Fruit fly (Drosophila melanogaster): ENCODE results near the gene Ucp4C.

The Ucp4C gene

DNA sequence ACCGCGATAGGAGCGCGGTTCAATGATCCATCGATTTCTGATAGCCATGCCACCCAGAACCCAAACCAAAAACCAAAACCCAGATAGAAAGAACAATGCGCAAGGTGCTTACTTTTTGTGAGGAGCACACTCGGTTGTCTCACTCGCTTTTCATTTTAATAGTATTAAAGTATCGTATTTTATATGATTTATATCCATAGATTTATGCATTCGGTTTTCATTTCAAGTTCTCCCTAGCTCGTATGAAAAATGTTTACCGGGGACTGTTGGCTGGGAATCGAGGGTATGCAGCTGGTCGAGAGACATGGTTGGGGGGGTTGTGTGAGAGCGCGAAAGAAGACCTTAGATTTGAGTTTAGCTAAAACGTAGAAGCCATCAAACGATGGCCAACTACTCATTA lies 3.6 kb downstream of the Ucp4C start (continued):
- peak; percentile 52; the same call in 1 of the 2 replicates for TF ChIP-seq sisA (GFP tag; IDR thresholded peaks at IDR 0.05)
- peak; percentile 14 for TF ChIP-seq ewg (GFP tag; optimal IDR thresholded peaks at IDR 0.05)
- TF ChIP-seq gem (tag; optimal IDR thresholded peaks at IDR 0.05), result peak; percentile 59
- TF ChIP-seq az2 (GFP tag; optimal IDR thresholded peaks at IDR 0.05), result peak; percentile 16
- no peak for TF ChIP-seq hth (optimal IDR thresholded peaks at IDR 0.05)
- TF ChIP-seq CG2712 (tag; optimal IDR thresholded peaks at IDR 0.05), result peak; percentile 15
- TF ChIP-seq CG4730 (GFP tag; IDR thresholded peaks at IDR 0.05), result 0 out of 2 replicates have a peak, but pooled peaks have one; percentile 10
- no peak for TF ChIP-seq dan (GFP tag; IDR thresholded peaks at IDR 0.05)
- TF ChIP-seq Fer3 (tag; optimal IDR thresholded peaks at IDR 0.05), result peak; percentile 41
- no peak for TF ChIP-seq Max (GFP tag; optimal IDR thresholded peaks at IDR 0.05)
- no peak for TF ChIP-seq tup (GFP tag; optimal IDR thresholded peaks at IDR 0.05)
- TF ChIP-seq CG11504 (tag; optimal IDR thresholded peaks at IDR 0.05), result peak; percentile 43
- TF ChIP-seq CG13624 (GFP tag; optimal IDR thresholded peaks at IDR 0.05), result peak; percentile 8
- peak; percentile 29 for TF ChIP-seq bcd (GFP tag; optimal IDR thresholded peaks at IDR 0.05)
- no peak for TF ChIP-seq z (GFP tag; IDR thresholded peaks at IDR 0.05)
- TF ChIP-seq CG32532 (GFP tag; IDR thresholded peaks at IDR 0.05), result peak; percentile 51; the same call in 1 of the 2 replicates
- TF ChIP-seq CG9932 (GFP tag; IDR thresholded peaks at IDR 0.05), result peak; percentile 57
- TF ChIP-seq pros (GFP tag; optimal IDR thresholded peaks at IDR 0.05), result no peak
- no peak for TF ChIP-seq pan (optimal IDR thresholded peaks at IDR 0.05)
- TF ChIP-seq pan (GFP tag; optimal IDR thresholded peaks at IDR 0.05 in 1 of 2, IDR thresholded peaks at IDR 0.05 in 1 of 2), result peak in 1 of 2 experiments; percentile 17
- TF ChIP-seq aop (GFP tag; IDR thresholded peaks at IDR 0.05), result no peak
- TF ChIP-seq bbx (GFP tag; IDR thresholded peaks at IDR 0.05; ENCODE audit: partially characterized antibody), result no peak
- peak; percentile 54 for TF ChIP-seq dmrt99B (tag; optimal IDR thresholded peaks at IDR 0.05)
- peak; percentile 34 for TF ChIP-seq D19A (tag; optimal IDR thresholded peaks at IDR 0.05)
- peak; percentile 39; the same call in 1 of the 2 replicates for TF ChIP-seq ttk (GFP tag; IDR thresholded peaks at IDR 0.05)
- TF ChIP-seq CG11093 (GFP tag; IDR thresholded peaks at IDR 0.05), result 0 out of 3 replicates have a peak, but pooled peaks have one; percentile 31
- no peak for TF ChIP-seq luna (GFP tag; optimal IDR thresholded peaks at IDR 0.05)
- TF ChIP-seq CG13894 (tag; optimal IDR thresholded peaks at IDR 0.05), result no peak
- TF ChIP-seq YL-1 (GFP tag; optimal IDR thresholded peaks at IDR 0.05), result no peak
- peak; percentile 56; the same call in 1 of the 2 replicates for TF ChIP-seq al (GFP tag; IDR thresholded peaks at IDR 0.05)
- peak; percentile 16 for TF ChIP-seq phol (tag; optimal IDR thresholded peaks at IDR 0.05)
- peak; percentile 42 for TF ChIP-seq CG12391 (tag; optimal IDR thresholded peaks at IDR 0.05)
- TF ChIP-seq CG4820 (GFP tag; optimal IDR thresholded peaks at IDR 0.05), result peak; percentile 2
- no peak for TF ChIP-seq Atf3 (GFP tag; optimal IDR thresholded peaks at IDR 0.05)
- no peak for TF ChIP-seq fu2 (GFP tag; optimal IDR thresholded peaks at IDR 0.05)
- no peak for TF ChIP-seq klu (GFP tag; IDR thresholded peaks at IDR 0.05)
- peak; percentile 73; the same call in 2 of the 3 replicates for TF ChIP-seq so (GFP tag; IDR thresholded peaks at IDR 0.05)
- TF ChIP-seq sob (GFP tag; IDR thresholded peaks at IDR 0.05), result peak; percentile 67
- TF ChIP-seq lilli (GFP tag; optimal IDR thresholded peaks at IDR 0.05), result peak; percentile 66
- TF ChIP-seq NC2β (GFP tag; optimal IDR thresholded peaks at IDR 0.05), result no peak
- peak; percentile 26; the same call in 1 of the 2 replicates for TF ChIP-seq HLH3B (GFP tag; IDR thresholded peaks at IDR 0.05)
- TF ChIP-seq H15 (GFP tag; IDR thresholded peaks at IDR 0.05), result peak; percentile 36; the same call in 1 of the 3 replicates
- TF ChIP-seq CG3847 (GFP tag; IDR thresholded peaks at IDR 0.05), result peak; percentile 40; the same call in 1 of the 2 replicates
- TF ChIP-seq bsh (GFP tag; optimal IDR thresholded peaks at IDR 0.05), result peak in 1 of 2 experiments; percentile 59
- TF ChIP-seq CG7839 (tag; optimal IDR thresholded peaks at IDR 0.05), result peak; percentile 43
- TF ChIP-seq CG8388 (GFP tag; optimal IDR thresholded peaks at IDR 0.05), result peak; percentile 15
- TF ChIP-seq CG30431 (GFP tag; optimal IDR thresholded peaks at IDR 0.05), result no peak
- peak; percentile 21 for TF ChIP-seq caup (GFP tag; optimal IDR thresholded peaks at IDR 0.05; ENCODE audit: severe bottlenecking)
- TF ChIP-seq Chrac-16 (GFP tag; optimal IDR thresholded peaks at IDR 0.05), result peak; percentile 4
- peak; percentile 13 for TF ChIP-seq CG15601 (tag; optimal IDR thresholded peaks at IDR 0.05)
- peak; percentile 20 for TF ChIP-seq CG9609 (GFP tag; optimal IDR thresholded peaks at IDR 0.05)
